Worm (Caenorhabditis elegans) whole organism, late embryonic: Measurements from ENCODE around the gene akap-1.
A peak's percentile ranks its signal among the peaks of the same experiment; 100 is the strongest.

Experiments used
- F13H6.1 ChIP-seq: sonication (generic microtip); optimal IDR thresholded peaks from 2 replicates; lab custom pipeline; 2016; ENCODE audit warnings: missing genetic modification characterization, missing compliant biosample characterization
- K02D7.2 ChIP-seq: sonication (generic microtip); optimal IDR thresholded peaks from 2 replicates; lab custom pipeline; 2017; ENCODE audit warnings: mild to moderate bottlenecking, missing genetic modification characterization, missing compliant biosample characterization
- K09A11.1 ChIP-seq: sonication (generic microtip); optimal IDR thresholded peaks from 2 replicates; lab custom pipeline; 2017; ENCODE audit warnings: antibody characterized with exemption, mild to moderate bottlenecking, missing genetic modification characterization, missing compliant biosample characterization; ENCODE audit not compliant: insufficient read depth
- ahr-1 ChIP-seq: sonication (generic microtip); optimal IDR thresholded peaks from 2 replicates; lab custom pipeline; 2016; ENCODE audit warnings: missing genetic modification characterization, missing compliant biosample characterization
- ama-1 ChIP-seq: fragments of 150-350 bp; optimal IDR thresholded peaks from 2 replicates; lab custom pipeline; 2014
- ceh-14 ChIP-seq: sonication (generic microtip); optimal IDR thresholded peaks from 2 replicates; lab custom pipeline; 2016; ENCODE audit warnings: missing genotype, missing genetic modification characterization, missing compliant biosample characterization
- ceh-18 ChIP-seq: sonication (generic microtip); optimal IDR thresholded peaks from 2 replicates; lab custom pipeline; 2016; ENCODE audit warnings: missing genetic modification characterization, missing compliant biosample characterization
- ceh-19 ChIP-seq: fragments of 200-800 bp; sonication (Bioruptor generic); optimal IDR thresholded peaks from 2 replicates; lab custom pipeline; 2018; ENCODE audit warnings: mild to moderate bottlenecking, missing genetic modification characterization, missing compliant biosample characterization
- ceh-2 ChIP-seq: sonication (generic microtip); optimal IDR thresholded peaks from 2 replicates; lab custom pipeline; 2016; ENCODE audit warnings: missing genotype, missing genetic modification characterization, missing compliant biosample characterization
- ceh-24 ChIP-seq: sonication (generic microtip); optimal IDR thresholded peaks from 2 replicates; lab custom pipeline; 2016; ENCODE audit warnings: mild to moderate bottlenecking, missing genetic modification characterization, missing compliant biosample characterization
- ceh-34 ChIP-seq: sonication (generic microtip); optimal IDR thresholded peaks from 2 replicates; lab custom pipeline; 2016; ENCODE audit warnings: mild to moderate bottlenecking, missing genetic modification characterization, missing compliant biosample characterization
- ceh-48 ChIP-seq: sonication (generic microtip); optimal IDR thresholded peaks from 2 replicates; lab custom pipeline; 2016; ENCODE audit warnings: missing genetic modification characterization, inconsistent platforms, missing compliant biosample characterization
- ceh-6 ChIP-seq: fragments of 200-800 bp; sonication (Bioruptor generic); optimal IDR thresholded peaks from 2 replicates; lab custom pipeline; 2018; ENCODE audit warnings: mild to moderate bottlenecking, missing genetic modification characterization, missing compliant biosample characterization
- ceh-9 ChIP-seq: sonication (generic microtip); optimal IDR thresholded peaks from 2 replicates; lab custom pipeline; 2016; ENCODE audit warnings: mild to moderate bottlenecking, missing genetic modification characterization, inconsistent platforms, missing compliant biosample characterization
- dmd-4 ChIP-seq: sonication (generic microtip); optimal IDR thresholded peaks from 2 replicates; lab custom pipeline; 2016; ENCODE audit warnings: borderline replicate concordance, missing genetic modification characterization, missing compliant biosample characterization
- elt-2 ChIP-seq: sonication (generic microtip); optimal IDR thresholded peaks from 2 replicates; lab custom pipeline; 2016; ENCODE audit warnings: missing genetic modification reagents, missing genetic modification characterization, missing compliant biosample characterization
- fax-1 ChIP-seq: sonication (generic microtip); optimal IDR thresholded peaks from 2 replicates; lab custom pipeline; 2016; ENCODE audit warnings: missing genotype, missing genetic modification characterization, missing compliant biosample characterization
- fkh-6 ChIP-seq: sonication (generic microtip); optimal IDR thresholded peaks from 2 replicates; lab custom pipeline; 2016; ENCODE audit warnings: missing genetic modification characterization, missing compliant biosample characterization
- gmeb-2 ChIP-seq: sonication (generic microtip); optimal IDR thresholded peaks from 2 replicates; lab custom pipeline; 2016; ENCODE audit warnings: missing genetic modification characterization, inconsistent platforms, missing compliant biosample characterization
- hlh-13 ChIP-seq: fragments of 200-800 bp; sonication (Bioruptor generic); optimal IDR thresholded peaks from 2 replicates; lab custom pipeline; 2018; ENCODE audit warnings: mild to moderate bottlenecking, missing genetic modification characterization, missing compliant biosample characterization
- hlh-30 ChIP-seq: sonication (generic microtip); optimal IDR thresholded peaks from 2 replicates; lab custom pipeline; 2017; ENCODE audit warnings: antibody characterized with exemption, missing genetic modification characterization, missing compliant biosample characterization; ENCODE audit not compliant: insufficient read depth
- hlh-6 ChIP-seq: sonication (generic microtip); optimal IDR thresholded peaks from 2 replicates; lab custom pipeline; 2016; ENCODE audit warnings: missing genotype, missing genetic modification characterization, missing compliant biosample characterization
- hlh-8 ChIP-seq: sonication (generic microtip); optimal IDR thresholded peaks from 2 replicates; lab custom pipeline; 2016; ENCODE audit warnings: missing genotype, missing genetic modification characterization, missing compliant biosample characterization
- lim-6 ChIP-seq: sonication (generic microtip); optimal IDR thresholded peaks from 2 replicates; lab custom pipeline; 2016; ENCODE audit warnings: missing genetic modification characterization, missing compliant biosample characterization
- nfya-1 ChIP-seq: sonication (generic microtip); optimal IDR thresholded peaks from 2 replicates; lab custom pipeline; 2017; ENCODE audit warnings: missing genetic modification characterization, mild to moderate bottlenecking, missing compliant biosample characterization, antibody characterized with exemption, moderate library complexity
- nhr-11 ChIP-seq: fragments of 150-350 bp; optimal IDR thresholded peaks from 2 replicates; lab custom pipeline; 2014; ENCODE audit warnings: missing biosample characterization, missing genetic modification characterization
- npax-4 ChIP-seq: sonication (generic microtip); optimal IDR thresholded peaks from 2 replicates; lab custom pipeline; 2016; ENCODE audit warnings: missing genetic modification characterization, missing compliant biosample characterization
- odd-2 ChIP-seq: sonication (generic microtip); optimal IDR thresholded peaks from 2 replicates; lab custom pipeline; 2017; ENCODE audit warnings: antibody characterized with exemption, mild to moderate bottlenecking, missing genetic modification characterization, missing compliant biosample characterization
- pax-1 ChIP-seq: fragments of 150-350 bp; optimal IDR thresholded peaks from 2 replicates; lab custom pipeline; 2014; ENCODE audit warnings: missing biosample characterization, missing genetic modification characterization
- pqm-1 ChIP-seq: sonication (generic microtip); optimal IDR thresholded peaks from 2 replicates; lab custom pipeline; 2016; ENCODE audit warnings: missing genetic modification characterization, missing compliant biosample characterization
- ref-2 ChIP-seq: sonication (generic microtip); optimal IDR thresholded peaks from 2 replicates; lab custom pipeline; 2016; ENCODE audit warnings: missing genetic modification characterization, missing compliant biosample characterization
- rnt-1 ChIP-seq: sonication (generic microtip); optimal IDR thresholded peaks from 2 replicates; lab custom pipeline; 2016; ENCODE audit warnings: missing genetic modification characterization, missing compliant biosample characterization
- sdc-2 ChIP-seq: sonication (generic microtip); optimal IDR thresholded peaks from 2 replicates; lab custom pipeline; 2016; ENCODE audit warnings: missing genotype, missing genetic modification characterization, missing compliant biosample characterization
- syd-9 ChIP-seq: sonication (generic microtip); optimal IDR thresholded peaks from 2 replicates; lab custom pipeline; 2016; ENCODE audit warnings: mild to moderate bottlenecking, missing genetic modification characterization, moderate library complexity, missing compliant biosample characterization
- tbx-2 ChIP-seq: sonication (generic microtip); optimal IDR thresholded peaks from 2 replicates; lab custom pipeline; 2016; ENCODE audit warnings: missing genetic modification characterization, missing compliant biosample characterization
- unc-55 ChIP-seq: sonication (generic microtip); optimal IDR thresholded peaks from 2 replicates; lab custom pipeline; 2017; ENCODE audit warnings: missing biosample characterization, missing genetic modification reagents, missing genetic modification characterization
- zip-5 ChIP-seq: sonication (generic microtip); optimal IDR thresholded peaks from 2 replicates; lab custom pipeline; 2016; ENCODE audit warnings: missing genetic modification characterization, missing compliant biosample characterization

akap-1 gene

ce11 chrIII:6358704-6359103, 5.5 kb downstream of the akap-1 start:
- no peak for TF ChIP-seq ceh-9
- TF ChIP-seq F13H6.1, result no peak
- TF ChIP-seq, all 69 proteins: peak for 0

ce11 chrIII:6359171-6359854, 6.1 kb downstream of the akap-1 start:
- TF ChIP-seq hlh-30 (tag; lab: Kevin White, UChicago), result peak; percentile 2
- TF ChIP-seq lim-6 (tag; lab: Kevin White, UChicago), result no peak

ce11 chrIII:6360114-6360513, 6.9 kb downstream of the akap-1 start:
- TF ChIP-seq lim-6 (tag; lab: Kevin White, UChicago) (no peak), unc-55 (peak; percentile 25), ceh-48 (no peak), nhr-11 (tag; lab: Kevin White, UChicago) (no peak), hlh-6 (tag; lab: Kevin White, UChicago) (no peak), ref-2 (tag; lab: Kevin White, UChicago) (no peak), ceh-34 (no peak), hlh-30 (tag; lab: Kevin White, UChicago) (no peak), ceh-9 (no peak), fax-1 (tag; lab: Kevin White, UChicago) (no peak), hlh-8 (tag; lab: Kevin White, UChicago) (no peak), ceh-14 (tag; lab: Kevin White, UChicago) (no peak), ceh-18 (tag; lab: Kevin White, UChicago) (peak; percentile 34), tbx-2 (no peak), fkh-6 (tag; lab: Kevin White, UChicago) (no peak)

ce11 chrIII:6360825-6361224, 7.6 kb downstream of the akap-1 start:
- no peak for TF ChIP-seq npax-4 (tag; lab: Kevin White, UChicago)
- no peak for TF ChIP-seq gmeb-2 (tag; lab: Kevin White, UChicago)
- TF ChIP-seq ceh-24 (tag; lab: Kevin White, UChicago), result no peak
- no peak for TF ChIP-seq K02D7.2
- TF ChIP-seq sdc-2 (tag; lab: Kevin White, UChicago), result no peak
- no peak for TF ChIP-seq hlh-6 (tag; lab: Kevin White, UChicago)
- no peak for TF ChIP-seq ref-2 (tag; lab: Kevin White, UChicago)
- no peak for TF ChIP-seq ceh-48

ce11 chrIII:6361560-6361959, 8.4 kb downstream of the akap-1 start:
- no peak for TF ChIP-seq dmd-4 (tag; lab: Kevin White, UChicago)
- TF ChIP-seq npax-4 (tag; lab: Kevin White, UChicago), result no peak
- no peak for TF ChIP-seq odd-2
- no peak for TF ChIP-seq ama-1 (lab: Kevin White, UChicago)
- TF ChIP-seq nfya-1, result no peak
- peak; percentile 91 for TF ChIP-seq elt-2 (tag; lab: Kevin White, UChicago)
- no peak for TF ChIP-seq ceh-2 (tag; lab: Kevin White, UChicago)
- no peak for TF ChIP-seq hlh-13 (GFP tag; lab: Kevin White, UChicago)

ce11 chrIII:6362323-6362922, 9.2 kb downstream of the akap-1 start:
- TF ChIP-seq syd-9 (tag; lab: Kevin White, UChicago) (no peak), pqm-1 (tag; lab: Kevin White, UChicago) (no peak), ceh-19 (GFP tag; lab: Kevin White, UChicago) (no peak), F13H6.1 (no peak), ceh-6 (GFP tag; lab: Kevin White, UChicago) (no peak), ceh-18 (tag; lab: Kevin White, UChicago) (peak; percentile 57), tbx-2 (peak; percentile 5), ceh-34 (no peak), rnt-1 (peak; percentile 27), pax-1 (tag; lab: Kevin White, UChicago) (no peak), ahr-1 (tag; lab: Kevin White, UChicago) (no peak), K09A11.1 (tag; lab: Kevin White, UChicago) (no peak), zip-5 (tag; lab: Kevin White, UChicago) (no peak)
